Worm (Caenorhabditis elegans) whole organism, late embryonic: Measurements from ENCODE around the gene nspc-12.
A peak's percentile ranks its signal among the peaks of the same experiment; 100 is the strongest.

ENCODE experiments used
- T23F11.4 ChIP-seq: fragments of 200-800 bp; sonication (Bioruptor generic); optimal IDR thresholded peaks from 2 replicates; lab custom pipeline; 2018; ENCODE audit warnings: mild to moderate bottlenecking, missing genetic modification characterization, missing compliant biosample characterization
- ama-1 ChIP-seq: fragments of 150-350 bp; optimal IDR thresholded peaks from 2 replicates; lab custom pipeline; 2014
- ceh-14 ChIP-seq: sonication (generic microtip); optimal IDR thresholded peaks from 2 replicates; lab custom pipeline; 2016; ENCODE audit warnings: missing genotype, missing genetic modification characterization, missing compliant biosample characterization
- ceh-2 ChIP-seq: sonication (generic microtip); optimal IDR thresholded peaks from 2 replicates; lab custom pipeline; 2016; ENCODE audit warnings: missing genotype, missing genetic modification characterization, missing compliant biosample characterization
- ceh-24 ChIP-seq: sonication (generic microtip); optimal IDR thresholded peaks from 2 replicates; lab custom pipeline; 2016; ENCODE audit warnings: mild to moderate bottlenecking, missing genetic modification characterization, missing compliant biosample characterization
- ceh-31 ChIP-seq: sonication (generic microtip); optimal IDR thresholded peaks from 2 replicates; lab custom pipeline; 2016; ENCODE audit warnings: missing genetic modification characterization, missing compliant biosample characterization
- ceh-34 ChIP-seq: sonication (generic microtip); optimal IDR thresholded peaks from 2 replicates; lab custom pipeline; 2016; ENCODE audit warnings: mild to moderate bottlenecking, missing genetic modification characterization, missing compliant biosample characterization
- ceh-48 ChIP-seq: sonication (generic microtip); optimal IDR thresholded peaks from 2 replicates; lab custom pipeline; 2016; ENCODE audit warnings: missing genetic modification characterization, inconsistent platforms, missing compliant biosample characterization
- ceh-9 ChIP-seq: sonication (generic microtip); optimal IDR thresholded peaks from 2 replicates; lab custom pipeline; 2016; ENCODE audit warnings: mild to moderate bottlenecking, missing genetic modification characterization, inconsistent platforms, missing compliant biosample characterization
- che-1 ChIP-seq: sonication (generic microtip); optimal IDR thresholded peaks from 2 replicates; lab custom pipeline; 2016; ENCODE audit warnings: mild to moderate bottlenecking, missing genetic modification characterization, missing compliant biosample characterization
- dve-1 ChIP-seq: sonication (generic microtip); optimal IDR thresholded peaks from 2 replicates; lab custom pipeline; 2017; ENCODE audit warnings: antibody characterized with exemption, mild to moderate bottlenecking, missing genetic modification characterization, missing compliant biosample characterization
- elt-2 ChIP-seq: sonication (generic microtip); optimal IDR thresholded peaks from 2 replicates; lab custom pipeline; 2016; ENCODE audit warnings: missing genetic modification reagents, missing genetic modification characterization, missing compliant biosample characterization
- ets-4 ChIP-seq: sonication (generic microtip); optimal IDR thresholded peaks from 2 replicates; lab custom pipeline; 2016; ENCODE audit warnings: missing genetic modification characterization, missing compliant biosample characterization
- hlh-13 ChIP-seq: fragments of 200-800 bp; sonication (Bioruptor generic); optimal IDR thresholded peaks from 2 replicates; lab custom pipeline; 2018; ENCODE audit warnings: mild to moderate bottlenecking, missing genetic modification characterization, missing compliant biosample characterization
- hlh-15 ChIP-seq: sonication (generic microtip); optimal IDR thresholded peaks from 2 replicates; lab custom pipeline; 2016; ENCODE audit warnings: missing genetic modification characterization, missing compliant biosample characterization
- hlh-8 ChIP-seq: sonication (generic microtip); optimal IDR thresholded peaks from 2 replicates; lab custom pipeline; 2016; ENCODE audit warnings: missing genotype, missing genetic modification characterization, missing compliant biosample characterization
- lim-6 ChIP-seq: sonication (generic microtip); optimal IDR thresholded peaks from 2 replicates; lab custom pipeline; 2016; ENCODE audit warnings: missing genetic modification characterization, missing compliant biosample characterization
- lin-11 ChIP-seq: fragments of 200-800 bp; sonication (Bioruptor generic); optimal IDR thresholded peaks from 2 replicates; lab custom pipeline; 2018; ENCODE audit warnings: mild to moderate bottlenecking, missing genetic modification characterization, missing compliant biosample characterization
- madf-2 ChIP-seq: sonication (generic microtip); optimal IDR thresholded peaks from 2 replicates; lab custom pipeline; 2017; ENCODE audit warnings: missing genetic modification characterization, missing compliant biosample characterization
- nfya-1 ChIP-seq: sonication (generic microtip); optimal IDR thresholded peaks from 2 replicates; lab custom pipeline; 2017; ENCODE audit warnings: missing genetic modification characterization, mild to moderate bottlenecking, missing compliant biosample characterization, antibody characterized with exemption, moderate library complexity
- nhr-232 ChIP-seq: sonication (generic microtip); optimal IDR thresholded peaks from 2 replicates; lab custom pipeline; 2016; ENCODE audit warnings: missing genetic modification characterization, missing compliant biosample characterization
- pat-9 ChIP-seq: fragments of 200-800 bp; sonication (Bioruptor generic); optimal IDR thresholded peaks from 2 replicates; lab custom pipeline; 2018; ENCODE audit warnings: mild to moderate bottlenecking, missing genetic modification characterization, moderate library complexity, missing compliant biosample characterization
- pax-1 ChIP-seq: fragments of 150-350 bp; optimal IDR thresholded peaks from 2 replicates; lab custom pipeline; 2014; ENCODE audit warnings: missing biosample characterization, missing genetic modification characterization
- pha-2 ChIP-seq: sonication (generic microtip); optimal IDR thresholded peaks from 2 replicates; lab custom pipeline; 2017; ENCODE audit warnings: mild to moderate bottlenecking, missing genetic modification characterization, missing compliant biosample characterization
- pha-4 ChIP-seq: fragments of 150-350 bp; optimal IDR thresholded peaks from 2 replicates; lab custom pipeline; 2018; ENCODE audit warnings: missing biosample characterization, missing genetic modification reagents, missing genetic modification characterization
- pqm-1 ChIP-seq: sonication (generic microtip); optimal IDR thresholded peaks from 2 replicates; lab custom pipeline; 2016; ENCODE audit warnings: missing genetic modification characterization, missing compliant biosample characterization
- ref-2 ChIP-seq: sonication (generic microtip); optimal IDR thresholded peaks from 2 replicates; lab custom pipeline; 2016; ENCODE audit warnings: missing genetic modification characterization, missing compliant biosample characterization
- rnt-1 ChIP-seq: sonication (generic microtip); optimal IDR thresholded peaks from 2 replicates; lab custom pipeline; 2016; ENCODE audit warnings: missing genetic modification characterization, missing compliant biosample characterization
- sdc-2 ChIP-seq: sonication (generic microtip); optimal IDR thresholded peaks from 2 replicates; lab custom pipeline; 2016; ENCODE audit warnings: missing genotype, missing genetic modification characterization, missing compliant biosample characterization
- tbx-2 ChIP-seq: sonication (generic microtip); optimal IDR thresholded peaks from 2 replicates; lab custom pipeline; 2016; ENCODE audit warnings: missing genetic modification characterization, missing compliant biosample characterization
- ttx-3 ChIP-seq: sonication (generic microtip); optimal IDR thresholded peaks from 2 replicates; lab custom pipeline; 2016; ENCODE audit warnings: missing genetic modification reagents, missing genetic modification characterization, missing compliant biosample characterization
- unc-55 ChIP-seq: sonication (generic microtip); optimal IDR thresholded peaks from 2 replicates; lab custom pipeline; 2017; ENCODE audit warnings: missing biosample characterization, missing genetic modification reagents, missing genetic modification characterization
- zip-5 ChIP-seq: sonication (generic microtip); optimal IDR thresholded peaks from 2 replicates; lab custom pipeline; 2016; ENCODE audit warnings: missing genetic modification characterization, missing compliant biosample characterization

The nspc-12 gene

DNA sequence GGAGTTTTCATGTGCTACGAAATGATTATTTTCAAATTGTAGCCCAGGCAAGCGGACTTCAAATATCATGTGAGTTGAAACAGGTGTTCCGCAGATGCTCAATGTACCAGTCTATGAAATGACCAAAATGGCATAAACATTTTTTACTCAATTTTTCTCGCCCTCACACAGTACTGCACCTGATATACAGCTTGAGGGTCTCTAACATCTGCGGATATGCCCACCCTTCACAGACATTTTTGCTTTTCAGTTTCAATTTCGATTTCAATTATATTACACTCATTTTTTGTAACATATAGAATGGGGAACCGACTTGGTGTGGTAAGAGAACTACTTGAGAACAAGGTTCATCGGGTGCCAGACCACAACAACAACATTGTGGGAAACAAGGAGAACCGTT, 9.8 kb downstream of the nspc-12 start, which contains the start of gene F42F12.11:
F42F12.11 (plus strand) TSS at position 301 of the 400 bp plus-strand sequence.
- TF ChIP-seq unc-55 (GFP tag; lab: Kevin White, UChicago), result no peak
- no peak for TF ChIP-seq ceh-31 (tag; lab: Kevin White, UChicago)

DNA sequence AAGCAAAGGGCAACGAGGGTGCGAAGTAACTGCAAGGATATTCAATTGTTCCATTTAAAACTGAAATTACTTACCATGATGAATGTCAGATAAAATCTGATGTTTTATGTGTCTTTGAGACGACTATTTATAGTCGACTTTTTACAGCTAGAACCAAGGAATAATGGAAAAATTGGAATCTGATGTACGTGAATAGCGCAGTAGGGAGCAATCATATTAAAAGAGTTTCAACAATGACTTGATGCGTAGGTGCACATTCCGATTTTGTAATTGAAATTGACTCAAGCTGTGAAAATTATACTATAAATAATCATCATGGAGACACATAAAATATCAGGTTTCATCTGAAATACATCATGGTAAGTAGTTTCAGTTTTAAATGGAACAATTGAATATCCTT, 13.2 kb downstream of the nspc-12 start, which contains the start of the genes nspc-9 and nspc-10:
nspc-9 (minus strand) TSS at position 101 of the 400 bp plus-strand sequence.
nspc-10 (plus strand) TSS at position 331 of the 400 bp plus-strand sequence.
- TF ChIP-seq ceh-31 (tag; lab: Kevin White, UChicago), result no peak
- TF ChIP-seq ceh-9 (tag; lab: Kevin White, UChicago), result no peak
- no peak for TF ChIP-seq dve-1 (tag; lab: Kevin White, UChicago)
- TF ChIP-seq, all 69 proteins: peak for 0

DNA sequence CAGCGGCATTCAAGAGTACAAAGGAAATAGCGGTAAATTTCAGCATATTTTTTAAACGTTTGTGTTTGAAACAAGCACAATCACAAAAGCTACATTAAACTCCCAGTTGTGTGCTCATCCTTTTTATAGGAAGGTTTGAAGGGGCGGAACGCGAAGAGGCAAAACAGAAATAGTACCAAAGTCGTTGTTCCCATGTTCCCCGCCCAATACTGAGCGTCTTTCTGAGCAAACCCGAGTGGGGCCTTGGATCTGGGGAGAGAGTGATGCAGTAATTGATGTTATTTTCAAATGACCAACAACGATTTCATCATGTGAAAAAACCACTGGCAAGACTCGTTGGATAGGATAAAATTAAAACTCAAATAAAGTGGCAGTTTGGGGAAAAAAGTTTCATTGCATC, 15.1 kb downstream of the nspc-12 start, which contains the start of gene zig-2:
zig-2 (minus strand) TSS at position 101 of the 400 bp plus-strand sequence.
- TF ChIP-seq pat-9 (tag; lab: Kevin White, UChicago), result no peak
- TF ChIP-seq tbx-2 (tag; lab: Kevin White, UChicago), result no peak
- TF ChIP-seq lin-11 (tag; lab: Kevin White, UChicago), result no peak
- TF ChIP-seq hlh-13 (GFP tag; lab: Kevin White, UChicago), result no peak
- no peak for TF ChIP-seq ceh-2 (tag; lab: Kevin White, UChicago)
- no peak for TF ChIP-seq pqm-1 (tag; lab: Kevin White, UChicago)
- TF ChIP-seq ceh-34, result no peak
- TF ChIP-seq ets-4 (tag; lab: Kevin White, UChicago), result no peak
- TF ChIP-seq pha-4 (tag; lab: Kevin White, UChicago), result no peak
- TF ChIP-seq, all 69 proteins: peak for 0

DNA sequence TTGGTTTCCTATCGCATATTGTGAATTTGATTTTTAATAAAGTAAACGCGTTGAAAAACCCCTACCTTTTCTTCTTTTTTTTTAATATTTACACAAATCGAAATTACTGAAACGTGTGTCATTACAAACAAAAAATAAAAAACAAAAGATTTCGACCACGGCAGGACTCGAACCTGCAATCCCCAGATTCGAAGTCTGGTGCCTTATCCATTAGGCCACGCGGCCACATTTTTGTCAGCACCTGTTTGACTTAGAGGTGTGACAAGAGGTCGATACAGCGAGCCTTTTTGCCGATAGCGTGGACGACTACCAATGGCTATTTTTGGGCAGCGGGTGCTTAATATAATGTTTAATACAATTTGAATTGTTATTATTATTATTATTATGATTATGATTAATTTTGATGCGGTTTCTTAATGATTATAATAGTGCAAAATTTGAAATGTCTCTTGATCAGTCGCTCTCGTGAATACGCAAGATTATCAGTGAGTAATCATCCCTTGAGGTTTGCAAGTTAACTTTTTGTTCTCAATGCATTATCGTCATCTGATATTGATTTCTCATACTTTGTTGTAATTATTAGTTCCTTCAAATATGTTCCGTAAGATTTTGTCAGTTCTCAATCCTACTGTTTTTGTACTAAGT, 18.5 kb downstream of the nspc-12 start, which contains the start of gene srd-44:
srd-44 (plus strand) TSS at position 595 of the 645 bp plus-strand sequence.
- TF ChIP-seq ttx-3 (peak; percentile 23), sdc-2 (tag; lab: Kevin White, UChicago) (peak; percentile 9), dve-1 (tag; lab: Kevin White, UChicago) (no peak), ceh-9 (tag; lab: Kevin White, UChicago) (no peak), pat-9 (tag; lab: Kevin White, UChicago) (no peak), elt-2 (tag; lab: Kevin White, UChicago) (peak; percentile 27), rnt-1 (tag; lab: Kevin White, UChicago) (no peak), zip-5 (tag; lab: Kevin White, UChicago) (no peak), che-1 (tag; lab: Kevin White, UChicago) (peak; percentile 42)

DNA sequence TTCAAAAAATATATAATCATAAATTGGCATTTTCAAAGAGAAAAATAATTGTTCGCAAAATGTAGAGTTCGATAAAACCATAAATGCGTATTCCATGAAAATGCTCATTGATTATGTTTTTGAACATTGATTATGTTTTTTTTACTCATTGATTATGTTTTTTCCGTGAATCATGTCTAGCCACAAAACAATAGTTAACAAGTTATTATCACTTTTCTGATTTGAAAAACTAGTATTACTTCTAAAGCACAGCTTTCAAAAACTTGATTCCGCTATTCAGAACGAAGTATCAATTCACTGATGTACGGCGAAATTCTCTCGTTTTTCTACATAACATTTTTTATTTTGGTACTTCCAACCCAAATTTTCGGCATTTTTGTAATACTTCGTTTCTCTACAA, 20.7 kb downstream of the nspc-12 start, which contains the start of gene srd-48:
srd-48 (plus strand) TSS at position 301 of the 400 bp plus-strand sequence.
- TF ChIP-seq pax-1 (tag; lab: Kevin White, UChicago), result no peak
- no peak for TF ChIP-seq nfya-1 (tag; lab: Kevin White, UChicago)
- no peak for TF ChIP-seq ref-2 (tag; lab: Kevin White, UChicago)
- no peak for TF ChIP-seq ama-1 (lab: Kevin White, UChicago)
- no peak for TF ChIP-seq nhr-232 (tag; lab: Kevin White, UChicago)
- TF ChIP-seq hlh-8 (tag; lab: Kevin White, UChicago), result no peak
- no peak for TF ChIP-seq ceh-24 (tag; lab: Kevin White, UChicago)
- no peak for TF ChIP-seq ceh-14 (tag; lab: Kevin White, UChicago)
- TF ChIP-seq unc-55 (GFP tag; lab: Kevin White, UChicago), result no peak
- no peak for TF ChIP-seq hlh-15
- no peak for TF ChIP-seq ceh-48
- TF ChIP-seq madf-2, result no peak
- TF ChIP-seq che-1 (tag; lab: Kevin White, UChicago), result no peak
- no peak for TF ChIP-seq pha-2 (tag; lab: Kevin White, UChicago)
- TF ChIP-seq ceh-31 (tag; lab: Kevin White, UChicago), result no peak
- no peak for TF ChIP-seq lim-6
- no peak for TF ChIP-seq T23F11.4 (GFP tag; lab: Kevin White, UChicago)
- TF ChIP-seq hlh-13 (GFP tag; lab: Kevin White, UChicago), result no peak
